Worm (Caenorhabditis elegans) whole organism, young adult: Measurements from ENCODE around the gene nhr-66.

Experiments
- C06A6.2 ChIP-seq: fragments of 200-800 bp; sonication (Bioruptor generic); conservative IDR thresholded peaks from 2 replicates; pipeline ENCODE4 v1.3.6; 2022; ENCODE audit warnings: missing genetic modification characterization, missing compliant biosample characterization
- F22D6.2 ChIP-seq: sonication (generic microtip); optimal IDR thresholded peaks from 2 replicates; lab custom pipeline; 2016; ENCODE audit warnings: mild to moderate bottlenecking, missing genetic modification characterization, missing compliant biosample characterization
- F57A8.1 ChIP-seq: fragments of 200-800 bp; sonication (Bioruptor generic); optimal IDR thresholded peaks from 2 replicates; lab custom pipeline; 2018; ENCODE audit warnings: mild to moderate bottlenecking, missing genetic modification characterization, moderate library complexity, missing compliant biosample characterization
- F57C9.4 ChIP-seq: sonication (generic microtip); optimal IDR thresholded peaks from 2 replicates; lab custom pipeline; 2017; ENCODE audit warnings: mild to moderate bottlenecking, missing genetic modification characterization, missing compliant biosample characterization
- T26A5.8 ChIP-seq: sonication (generic microtip); optimal IDR thresholded peaks from 2 replicates; lab custom pipeline; 2016; ENCODE audit warnings: missing genetic modification characterization, missing compliant biosample characterization
- Y79H2A.3 ChIP-seq: fragments of 200-800 bp; sonication (Bioruptor generic); conservative IDR thresholded peaks from 2 replicates; pipeline ENCODE4 v1.3.6; 2022; ENCODE audit warnings: missing genetic modification reagents, missing genetic modification characterization, missing compliant biosample characterization
- Y95B8A.8 ChIP-seq: fragments of 200-800 bp; sonication (Bioruptor generic); IDR thresholded peaks from 2 replicates; pipeline ENCODE4 v1.3.6; 2022; ENCODE audit warnings: missing genetic modification reagents, missing genetic modification characterization, missing compliant biosample characterization
- atf-7 ChIP-seq: sonication (generic microtip); optimal IDR thresholded peaks from 2 replicates; lab custom pipeline; 2017; ENCODE audit warnings: mild to moderate bottlenecking, missing genetic modification characterization, missing compliant biosample characterization
- attf-6 ChIP-seq: fragments of 200-800 bp; sonication (Bioruptor generic); IDR thresholded peaks from 2 replicates; pipeline ENCODE4 v1.3.6; 2022; ENCODE audit warnings: missing genetic modification reagents, missing genetic modification characterization, missing compliant biosample characterization
- bed-1 ChIP-seq: fragments of 200-800 bp; sonication (Bioruptor generic); IDR thresholded peaks from 2 replicates; pipeline ENCODE4 v1.3.6; 2022; ENCODE audit warnings: missing genetic modification reagents, missing genetic modification characterization, missing compliant biosample characterization
- ceh-79 ChIP-seq: sonication (generic microtip); optimal IDR thresholded peaks from 2 replicates; lab custom pipeline; 2017; ENCODE audit warnings: mild to moderate bottlenecking, missing genetic modification characterization, missing compliant biosample characterization
- ceh-91 ChIP-seq: fragments of 200-800 bp; sonication (Bioruptor generic); IDR thresholded peaks from 2 replicates; pipeline ENCODE4 v1.3.6; 2022; ENCODE audit warnings: missing genetic modification reagents, missing genetic modification characterization, missing compliant biosample characterization
- die-1 ChIP-seq: sonication (generic microtip); optimal IDR thresholded peaks from 2 replicates; lab custom pipeline; 2016; ENCODE audit warnings: missing genotype, mild to moderate bottlenecking, missing genetic modification characterization, missing compliant biosample characterization
- dpff-1 ChIP-seq: sonication (generic microtip); optimal IDR thresholded peaks from 2 replicates; lab custom pipeline; 2017; ENCODE audit warnings: mild to moderate bottlenecking, missing genetic modification characterization, missing compliant biosample characterization
- egl-18 ChIP-seq: fragments of 200-800 bp; sonication (Bioruptor generic); IDR thresholded peaks from 2 replicates; pipeline ENCODE4 v1.3.6; 2022; ENCODE audit warnings: missing genetic modification reagents, missing genetic modification characterization, missing compliant biosample characterization
- egl-44 ChIP-seq: fragments of 200-800 bp; sonication (Bioruptor generic); IDR thresholded peaks from 2 replicates; pipeline ENCODE4 v1.3.6; 2022; ENCODE audit warnings: missing genetic modification reagents, missing genetic modification characterization, missing compliant biosample characterization
- him-1 ChIP-seq: sonication (generic microtip); optimal IDR thresholded peaks from 2 replicates; lab custom pipeline; 2016; ENCODE audit warnings: missing genotype, missing genetic modification reagents, missing genetic modification characterization, missing compliant biosample characterization
- hlh-26 ChIP-seq: fragments of 200-800 bp; sonication (Bioruptor generic); conservative IDR thresholded peaks from 2 replicates; pipeline ENCODE4 v1.3.6; 2022; ENCODE audit warnings: missing genetic modification reagents, missing genetic modification characterization, missing compliant biosample characterization
- hrde-1 ChIP-seq: sonication (generic microtip); optimal IDR thresholded peaks from 2 replicates; lab custom pipeline; 2016; ENCODE audit warnings: missing genetic modification characterization, mild to moderate bottlenecking, missing compliant biosample characterization, moderate library complexity, missing genotype, missing genetic modification reagents, borderline replicate concordance
- hsf-1 ChIP-seq: fragments of 200-800 bp; sonication (Bioruptor generic); IDR thresholded peaks from 2 replicates; pipeline ENCODE4 v1.3.6; 2022; ENCODE audit warnings: missing genetic modification reagents, missing genetic modification characterization, missing compliant biosample characterization
- lin-40 ChIP-seq: sonication (generic microtip); optimal IDR thresholded peaks from 2 replicates; lab custom pipeline; 2016; ENCODE audit warnings: missing genetic modification characterization, mild to moderate bottlenecking, missing compliant biosample characterization, missing genotype, missing genetic modification reagents
- madf-3 ChIP-seq: fragments of 200-800 bp; sonication (Bioruptor generic); IDR thresholded peaks from 2 replicates; pipeline ENCODE4 v1.3.6; 2022; ENCODE audit warnings: missing genetic modification reagents, missing genetic modification characterization, missing compliant biosample characterization
- mcd-1 ChIP-seq: fragments of 200-800 bp; sonication (Bioruptor generic); IDR thresholded peaks from 2 replicates; pipeline ENCODE4 v1.3.6; 2022; ENCODE audit warnings: missing genetic modification reagents, missing genetic modification characterization, missing compliant biosample characterization
- mxl-1 ChIP-seq: sonication (generic microtip); optimal IDR thresholded peaks from 2 replicates; lab custom pipeline; 2016; ENCODE audit warnings: missing genetic modification characterization, missing compliant biosample characterization
- nfya-1 ChIP-seq: sonication (generic microtip); optimal IDR thresholded peaks from 2 replicates; lab custom pipeline; 2017; ENCODE audit warnings: antibody characterized with exemption, missing compliant biosample characterization, missing genetic modification characterization, borderline replicate concordance; ENCODE audit not compliant: insufficient read depth
- nhr-120 ChIP-seq: fragments of 200-800 bp; sonication (Bioruptor generic); IDR thresholded peaks from 2 replicates; pipeline ENCODE4 v1.3.6; 2022; ENCODE audit warnings: missing genetic modification characterization, missing compliant biosample characterization
- nhr-179 ChIP-seq: sonication (generic microtip); optimal IDR thresholded peaks from 2 replicates; lab custom pipeline; 2016; ENCODE audit warnings: mild to moderate bottlenecking, missing genetic modification characterization, missing compliant biosample characterization
- nhr-80 ChIP-seq: sonication (generic microtip); optimal IDR thresholded peaks from 2 replicates; lab custom pipeline; 2016; ENCODE audit warnings: missing genetic modification characterization, missing compliant biosample characterization
- pha-4 ChIP-seq: fragments of 150-350 bp; sonication (generic microtip); optimal IDR thresholded peaks from 2 replicates; lab custom pipeline; 2014; ENCODE audit warnings: missing biosample characterization, missing genetic modification reagents, missing genetic modification characterization
- rcor-1 ChIP-seq: fragments of 200-800 bp; sonication (Bioruptor generic); IDR thresholded peaks from 2 replicates; pipeline ENCODE4 v1.3.6; 2022; ENCODE audit warnings: missing genetic modification reagents, missing genetic modification characterization, missing compliant biosample characterization
- rpc-1 ChIP-seq, 2 experiments: fragments of 150-350 bp in 1 of 2; sonication (generic microtip) in 1 of 2; optimal IDR thresholded peaks; 2 replicates each; lab custom pipeline; 2014 to 2018; ENCODE audit warnings: missing biosample characterization in 1 of 2, missing genetic modification characterization in 1 of 2, missing genetic modification reagents in 1 of 2, missing genotype in 1 of 2
- snpc-3.4 ChIP-seq: sonication (generic microtip); optimal IDR thresholded peaks from 2 replicates; lab custom pipeline; 2017; ENCODE audit warnings: missing genetic modification characterization, mild to moderate bottlenecking, missing compliant biosample characterization, antibody characterized with exemption, moderate library complexity, missing genotype, missing genetic modification reagents
- tbx-9 ChIP-seq: sonication (generic microtip); optimal IDR thresholded peaks from 2 replicates; lab custom pipeline; 2016; ENCODE audit warnings: borderline replicate concordance, missing genetic modification characterization, inconsistent platforms, missing compliant biosample characterization
- unc-62 ChIP-seq: fragments of 150-350 bp; optimal IDR thresholded peaks from 2 replicates; lab custom pipeline; 2014; ENCODE audit warnings: missing biosample characterization, missing genetic modification reagents, missing genetic modification characterization
- ztf-18 ChIP-seq: sonication (generic microtip); optimal IDR thresholded peaks from 2 replicates; lab custom pipeline; 2016; ENCODE audit warnings: missing genotype, mild to moderate bottlenecking, missing genetic modification characterization, missing compliant biosample characterization
- ztf-25 ChIP-seq: fragments of 200-800 bp; sonication (Bioruptor generic); IDR thresholded peaks from 2 replicates; pipeline ENCODE4 v1.3.6; 2022; ENCODE audit warnings: missing genetic modification reagents, missing genetic modification characterization, missing compliant biosample characterization
- ztf-26 ChIP-seq: sonication (generic microtip); optimal IDR thresholded peaks from 2 replicates; lab custom pipeline; 2017; ENCODE audit warnings: missing genetic modification characterization, missing compliant biosample characterization
- ztf-6 ChIP-seq: fragments of 200-800 bp; sonication (Bioruptor generic); IDR thresholded peaks from 2 replicates; pipeline ENCODE4 v1.3.6; 2022; ENCODE audit warnings: missing genetic modification reagents, missing genetic modification characterization, missing compliant biosample characterization

The nhr-66 gene

DNA sequence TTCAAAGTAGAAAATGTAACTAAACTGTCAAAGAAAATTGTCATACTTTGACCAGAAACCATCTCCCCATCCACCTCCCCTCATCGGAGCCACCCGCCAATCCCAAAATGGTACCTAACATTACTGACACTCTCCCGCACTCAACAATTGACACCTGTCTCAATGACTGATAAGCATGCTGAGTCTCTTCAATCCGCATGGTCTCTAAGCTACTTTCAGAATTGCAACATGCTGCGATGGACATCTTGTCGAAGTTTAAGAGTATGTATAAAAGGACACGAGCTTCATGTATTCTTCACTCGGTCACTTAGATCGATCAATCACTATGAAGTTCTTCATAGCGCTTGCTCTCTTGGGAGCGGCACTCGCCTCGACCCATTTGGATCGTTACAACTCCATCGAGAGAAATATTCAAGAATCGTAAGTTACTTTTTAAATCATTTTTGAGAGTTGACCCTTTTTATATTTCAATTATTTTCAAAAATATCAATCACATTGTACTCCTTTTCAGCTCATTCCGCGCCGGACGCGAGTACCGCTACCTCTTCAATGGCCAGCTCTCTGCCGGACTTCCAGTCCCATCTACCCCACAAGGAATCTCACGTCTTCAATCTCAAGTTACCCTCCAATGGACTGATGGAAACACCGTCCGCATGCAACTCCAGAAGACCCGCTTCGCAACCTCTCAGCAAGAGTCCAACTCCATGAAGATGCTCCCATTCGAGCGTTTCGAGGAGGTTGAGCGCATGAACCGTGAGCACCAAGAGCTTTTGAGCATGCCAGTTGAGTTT is 24.6 kb upstream of the nhr-66 start, which contains the start of gene vit-6 (continued):
- 0 out of 2 replicates have a peak, but pooled peaks have one; percentile 27 for TF ChIP-seq Y95B8A.8
- TF ChIP-seq F57C9.4 (tag; lab: Kevin White, UChicago) = no peak
- TF ChIP-seq die-1 = no peak
- peak; percentile 82 for TF ChIP-seq nhr-80 (tag; lab: Kevin White, UChicago)
- no peak for TF ChIP-seq egl-18
- no peak for TF ChIP-seq snpc-3.4 (tag; lab: Kevin White, UChicago)
- TF ChIP-seq Y79H2A.3 (GFP tag; lab: Robert Waterston, UW) = no peak
- TF ChIP-seq mxl-1 (tag; lab: Kevin White, UChicago) = no peak
- no peak for TF ChIP-seq ztf-6
- TF ChIP-seq pha-4 (tag; lab: Kevin White, UChicago) = no peak
- 0 out of 2 replicates have a peak, but pooled peaks have one; percentile 23 for TF ChIP-seq rcor-1
- no peak for TF ChIP-seq ceh-91 (GFP tag; lab: Robert Waterston, UW)
- TF ChIP-seq attf-6 (GFP tag; lab: Robert Waterston, UW) = peak; percentile 30; the same call in 1 of the 2 replicates
- TF ChIP-seq unc-62 (GFP tag; lab: Kevin White, UChicago) = peak; percentile 91
- no peak for TF ChIP-seq nfya-1 (tag; lab: Kevin White, UChicago)
- no peak for TF ChIP-seq F57A8.1 (GFP tag; lab: Kevin White, UChicago)
- peak; percentile 20 for TF ChIP-seq atf-7 (tag; lab: Kevin White, UChicago)
- TF ChIP-seq rpc-1 (optimal IDR thresholded peaks at IDR 0.05; lab: Kevin White, UChicago) = no peak
- TF ChIP-seq rpc-1 (tag; optimal IDR thresholded peaks at IDR 0.05; lab: Kevin White, UChicago) = no peak
- TF ChIP-seq bed-1 (GFP tag; lab: Robert Waterston, UW) = no peak
- no peak for TF ChIP-seq egl-44 (GFP tag; lab: Robert Waterston, UW)
- no peak for TF ChIP-seq ztf-25 (GFP tag; lab: Robert Waterston, UW)
- no peak for TF ChIP-seq hrde-1 (tag; lab: Kevin White, UChicago)
- TF ChIP-seq him-1 (tag; lab: Kevin White, UChicago) = no peak
- peak; percentile 45 for TF ChIP-seq dpff-1 (tag; lab: Kevin White, UChicago)
- no peak for TF ChIP-seq hlh-26
- TF ChIP-seq T26A5.8 (tag; lab: Kevin White, UChicago) = no peak
- TF ChIP-seq mcd-1 = no peak; the same call in 1 of the 2 replicates
- TF ChIP-seq F22D6.2 (tag; lab: Kevin White, UChicago) = no peak
- no peak for TF ChIP-seq ztf-18 (tag; lab: Kevin White, UChicago)
- no peak for TF ChIP-seq ztf-26 (tag; lab: Kevin White, UChicago)
- no peak for TF ChIP-seq tbx-9
- no peak for TF ChIP-seq ceh-79 (tag; lab: Kevin White, UChicago)
- TF ChIP-seq, all 124 proteins: peak for 25

DNA sequence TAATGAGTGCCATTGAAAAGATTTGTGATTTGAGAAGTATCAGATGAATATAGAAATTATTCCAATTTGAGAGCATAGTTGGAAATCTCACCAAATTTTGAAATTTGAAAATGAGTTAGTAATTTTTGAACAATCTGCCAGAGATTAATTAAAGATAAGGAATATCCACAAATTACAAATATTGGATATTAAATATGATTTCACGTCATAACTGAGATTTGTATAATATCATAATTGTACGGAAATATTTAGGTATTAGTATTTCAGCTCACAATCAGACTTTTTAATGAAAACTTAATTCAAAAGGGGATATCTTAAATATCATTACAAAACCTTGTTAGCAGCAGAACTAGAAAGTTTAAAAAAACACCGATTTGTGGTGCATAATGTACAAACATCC is 23.5 kb upstream of the nhr-66 start, which contains the start of gene K07H8.7:
TSS of gene K07H8.7 (minus strand) at position 101 of the 400 bp plus-strand sequence.
- TF ChIP-seq nhr-120 (GFP tag; lab: Robert Waterston, UW) = no peak
- TF ChIP-seq, all 124 proteins: peak for 0

DNA sequence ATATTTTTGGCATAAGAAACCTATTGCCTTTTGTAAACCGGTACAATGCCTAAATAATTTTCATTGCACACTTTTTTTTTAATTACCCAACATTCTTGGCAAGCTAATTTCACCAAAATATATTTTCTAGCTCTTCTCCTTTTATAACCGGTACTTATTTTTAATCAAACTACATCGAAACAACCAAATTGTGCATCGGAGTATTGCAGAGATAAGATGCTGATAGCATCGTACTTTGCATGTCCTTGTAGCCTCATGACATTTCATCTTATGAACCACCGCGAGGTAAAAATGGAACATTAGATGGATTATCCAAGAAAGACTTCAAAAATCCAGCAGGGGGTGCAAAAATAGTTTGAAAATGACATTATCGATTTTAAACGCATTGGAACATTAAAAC is 18.8 kb upstream of the nhr-66 start:
- no peak for TF ChIP-seq nhr-179 (tag; lab: Kevin White, UChicago)
- TF ChIP-seq ceh-91 (GFP tag; lab: Robert Waterston, UW) = no peak
- no peak for TF ChIP-seq hsf-1 (GFP tag; lab: Robert Waterston, UW)
- TF ChIP-seq C06A6.2 (GFP tag; lab: Robert Waterston, UW) = no peak
- no peak for TF ChIP-seq lin-40 (tag; lab: Kevin White, UChicago)
- TF ChIP-seq nhr-80 (tag; lab: Kevin White, UChicago) = peak; percentile 22
- TF ChIP-seq madf-3 = no peak
